Worm (Caenorhabditis elegans) whole organism, mixed stage, embryonic: ENCODE data around the gene mam-6.

Source experiments
- lsy-2 ChIP-seq: fragments of 150-350 bp; optimal IDR thresholded peaks from 2 replicates; lab custom pipeline; 2014; ENCODE audit warnings: missing biosample characterization, missing genetic modification characterization
- mls-2 ChIP-seq: sonication (generic microtip); optimal IDR thresholded peaks from 2 replicates; lab custom pipeline; 2016; ENCODE audit warnings: mild to moderate bottlenecking, missing genetic modification characterization, moderate library complexity, missing compliant biosample characterization
- nhr-76 ChIP-seq: sonication (generic microtip); optimal IDR thresholded peaks from 2 replicates; lab custom pipeline; 2017; ENCODE audit warnings: missing biosample characterization, missing genetic modification characterization
- snpc-4 ChIP-seq: fragments of 150-350 bp; optimal IDR thresholded peaks from 2 replicates; lab custom pipeline; 2014; ENCODE audit warnings: missing biosample characterization, missing genetic modification characterization
- unc-120 ChIP-seq: sonication (generic microtip); optimal IDR thresholded peaks from 2 replicates; lab custom pipeline; 2017; ENCODE audit warnings: missing genetic modification characterization, missing compliant biosample characterization; ENCODE audit not compliant: poor library complexity, severe bottlenecking

DNA sequence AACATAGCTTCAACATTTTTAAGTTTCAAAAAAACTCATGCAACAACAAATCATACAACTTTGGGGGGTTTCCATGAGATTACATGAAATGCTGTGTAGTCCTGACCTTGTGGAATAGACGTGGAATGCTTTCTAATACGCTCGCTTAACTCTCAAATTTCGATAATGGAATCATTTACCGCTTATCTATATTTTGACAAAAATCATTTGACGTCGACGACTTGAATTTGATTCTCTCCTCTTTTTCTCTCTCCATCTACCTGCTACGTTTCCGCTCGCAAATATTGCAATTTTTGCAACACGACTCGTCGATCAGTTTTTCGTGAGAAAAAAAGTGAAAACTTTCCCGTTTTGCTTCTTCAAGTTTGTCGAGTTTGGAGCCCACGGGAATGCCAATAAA lies 20.0 kb upstream of the mam-6 start, which contains the start of gene flr-4:
- TF ChIP-seq lsy-2 (tag; lab: Kevin White, UChicago): no peak
- TF ChIP-seq snpc-4: no peak
- TF ChIP-seq mls-2 (tag; lab: Kevin White, UChicago): no peak
- TF ChIP-seq nhr-76 (tag; lab: Kevin White, UChicago): no peak
- TF ChIP-seq unc-120 (tag; lab: Kevin White, UChicago): no peak
